Worm (Caenorhabditis elegans): Measurements from ENCODE around the gene praf-3.

DNA sequence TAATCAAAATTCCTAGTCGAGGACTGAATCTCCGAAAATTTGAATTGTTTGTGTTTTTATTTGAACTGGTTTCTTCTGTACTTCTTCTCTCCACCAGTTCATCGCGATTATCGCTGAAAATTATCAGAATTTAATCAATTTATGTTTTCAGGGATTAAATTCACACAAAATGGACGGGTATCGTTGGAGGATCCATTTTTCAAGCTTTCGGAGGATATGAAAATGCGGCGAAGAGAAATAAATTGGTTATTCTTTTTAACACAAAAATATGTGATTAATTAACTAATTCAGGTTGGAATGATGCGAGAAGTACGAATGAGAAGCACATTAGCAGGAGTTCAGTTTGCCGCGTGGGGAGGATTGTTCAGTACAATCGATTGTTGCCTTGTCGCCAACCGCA lies 16.6 kb downstream of the praf-3 start, which contains the start of gene timm-17B.2:
- TF ChIP-seq elt-2 (tag; optimal IDR thresholded peaks at IDR 0.05) (no peak), nhr-11 (tag; optimal IDR thresholded peaks at IDR 0.05) (no peak), sdc-2 (tag; optimal IDR thresholded peaks at IDR 0.05) (no peak), sox-4 (tag; optimal IDR thresholded peaks at IDR 0.05) (no peak), nfya-1 (tag; optimal IDR thresholded peaks at IDR 0.05) (no peak), hlh-15 (tag; optimal IDR thresholded peaks at IDR 0.05) (no peak), K09A11.1 (tag; optimal IDR thresholded peaks at IDR 0.05; ENCODE audit: insufficient read depth) (no peak), unc-86 (tag; optimal IDR thresholded peaks at IDR 0.05) (no peak), ama-1 (optimal IDR thresholded peaks at IDR 0.05) (no peak), pha-4 (tag; optimal IDR thresholded peaks at IDR 0.05) (no peak), K02D7.2 (tag; optimal IDR thresholded peaks at IDR 0.05) (no peak), ceh-48 (tag; optimal IDR thresholded peaks at IDR 0.05) (no peak)

All from whole organism, late embryonic.